Fruit fly (Drosophila melanogaster) whole organism, embryonic: ENCODE results near the gene MTF-1.

Source experiments
- BEAF-32 ChIP-seq: fragments of 200-800 bp; sonication (Bioruptor generic); optimal IDR thresholded peaks from 3 replicates; lab custom pipeline; 2017; ENCODE audit warnings: missing biosample characterization, missing genetic modification characterization, mild to moderate bottlenecking, moderate library complexity, missing genetic modification reagents
- Bdp1 ChIP-seq: fragments of 200-800 bp; sonication (Bioruptor generic); optimal IDR thresholded peaks from 3 replicates; lab custom pipeline; 2016; ENCODE audit warnings: missing biosample characterization, missing genetic modification characterization
- CG10462 ChIP-seq: fragments of 200-800 bp; sonication (Bioruptor generic); optimal IDR thresholded peaks from 2 replicates; lab custom pipeline; 2016; ENCODE audit warnings: missing biosample characterization, missing genetic modification characterization
- CG10654 ChIP-seq: fragments of 200-800 bp; sonication (Bioruptor generic); optimal IDR thresholded peaks from 2 replicates; lab custom pipeline; 2016; ENCODE audit warnings: missing biosample characterization, missing genetic modification characterization
- CG11093 ChIP-seq: fragments of 200-800 bp; sonication (Bioruptor generic); IDR thresholded peaks from 3 replicates; pipeline ENCODE4 v1.3.6; 2022; ENCODE audit warnings: missing biosample characterization, missing genetic modification characterization
- CG11696 ChIP-seq: fragments of 200-800 bp; sonication (Bioruptor generic); IDR thresholded peaks from 2 replicates; pipeline ENCODE4 v1.3.6; 2022; ENCODE audit warnings: missing biosample characterization, missing genetic modification characterization
- CG12236 ChIP-seq: fragments of 200-800 bp; sonication (Bioruptor generic); optimal IDR thresholded peaks from 2 replicates; lab custom pipeline; 2016; ENCODE audit warnings: missing biosample characterization, missing genetic modification characterization
- CG15601 ChIP-seq: fragments of 200-800 bp; sonication (Bioruptor generic); optimal IDR thresholded peaks from 3 replicates; lab custom pipeline; 2019; ENCODE audit warnings: missing biosample characterization, mild to moderate bottlenecking, missing genetic modification characterization, moderate library complexity
- CG17359 ChIP-seq: fragments of 200-800 bp; sonication (Bioruptor generic); optimal IDR thresholded peaks from 3 replicates; lab custom pipeline; 2018; ENCODE audit warnings: missing biosample characterization, mild to moderate bottlenecking, missing genetic modification characterization, moderate library complexity
- CG17829 ChIP-seq: fragments of 200-800 bp; optimal IDR thresholded peaks from 2 replicates; lab custom pipeline; 2019; ENCODE audit warnings: missing biosample characterization, mild to moderate bottlenecking, missing genetic modification characterization, moderate library complexity
- CG1792 ChIP-seq: fragments of 200-800 bp; sonication (Bioruptor generic); optimal IDR thresholded peaks from 2 replicates; lab custom pipeline; 2016; ENCODE audit warnings: missing biosample characterization, missing genetic modification characterization
- CG32767 ChIP-seq: fragments of 200-800 bp; sonication (Bioruptor generic); IDR thresholded peaks from 2 replicates; pipeline ENCODE4 v1.3.6; 2022; ENCODE audit warnings: missing biosample characterization, missing genetic modification characterization
- CG4328 ChIP-seq: fragments of 200-800 bp; sonication (Bioruptor generic); optimal IDR thresholded peaks from 3 replicates; lab custom pipeline; 2017; ENCODE audit warnings: missing biosample characterization, missing genetic modification reagents, missing genetic modification characterization
- CG4854 ChIP-seq: fragments of 200-800 bp; sonication (Bioruptor generic); optimal IDR thresholded peaks from 2 replicates; lab custom pipeline; 2016; ENCODE audit warnings: missing biosample characterization, missing genetic modification characterization, inconsistent platforms
- CG6791 ChIP-seq: fragments of 200-800 bp; sonication (Bioruptor generic); IDR thresholded peaks from 3 replicates; pipeline ENCODE4 v1.3.6; 2022; ENCODE audit warnings: missing biosample characterization, missing genetic modification characterization; ENCODE audit not compliant: partially characterized antibody
- CG6813 ChIP-seq: fragments of 200-800 bp; sonication (Bioruptor generic); optimal IDR thresholded peaks from 2 replicates; lab custom pipeline; 2017; ENCODE audit warnings: missing biosample characterization, missing genetic modification characterization, mild to moderate bottlenecking, moderate library complexity, missing genetic modification reagents
- CG7987 ChIP-seq: fragments of 200-800 bp; sonication (Bioruptor generic); optimal IDR thresholded peaks from 2 replicates; lab custom pipeline; 2018; ENCODE audit warnings: missing biosample characterization, mild to moderate bottlenecking, missing genetic modification characterization, moderate library complexity
- CG8359 ChIP-seq: fragments of 200-800 bp; sonication (Bioruptor generic); optimal IDR thresholded peaks from 2 replicates; lab custom pipeline; 2017; ENCODE audit warnings: missing biosample characterization, mild to moderate bottlenecking, missing genetic modification characterization, borderline replicate concordance
- CG9437 ChIP-seq: fragments of 200-800 bp; sonication (Bioruptor generic); optimal IDR thresholded peaks from 2 replicates; lab custom pipeline; 2018; ENCODE audit warnings: missing biosample characterization, mild to moderate bottlenecking, missing genetic modification characterization
- CG9609 ChIP-seq: fragments of 200-800 bp; sonication (Bioruptor generic); optimal IDR thresholded peaks from 3 replicates; lab custom pipeline; 2016; ENCODE audit warnings: missing biosample characterization, missing genetic modification characterization
- Dad ChIP-seq: fragments of 200-800 bp; sonication (Bioruptor generic); optimal IDR thresholded peaks from 3 replicates; lab custom pipeline; 2016; ENCODE audit warnings: missing biosample characterization, missing genetic modification characterization
- E2f2 ChIP-seq: fragments of 200-800 bp; sonication (Bioruptor generic); IDR thresholded peaks from 2 replicates; pipeline ENCODE4 v1.3.6; 2022; ENCODE audit warnings: missing biosample characterization, missing genetic modification characterization
- Fer1 ChIP-seq: fragments of 200-800 bp; sonication (Bioruptor generic); optimal IDR thresholded peaks from 2 replicates; lab custom pipeline; 2017; ENCODE audit warnings: missing biosample characterization, mild to moderate bottlenecking, missing genetic modification characterization
- Gug ChIP-seq: fragments of 200-800 bp; sonication (Bioruptor generic); IDR thresholded peaks from 4 replicates; pipeline ENCODE4 v1.3.6; 2022; ENCODE audit warnings: missing biosample characterization, missing genetic modification characterization
- HmgZ ChIP-seq: fragments of 200-800 bp; sonication (Bioruptor generic); optimal IDR thresholded peaks from 2 replicates; lab custom pipeline; 2018; ENCODE audit warnings: missing biosample characterization, mild to moderate bottlenecking, missing genetic modification characterization
- Jarid2 ChIP-seq: fragments of 200-800 bp; sonication (Bioruptor generic); optimal IDR thresholded peaks from 3 replicates; lab custom pipeline; 2017; ENCODE audit warnings: mild to moderate bottlenecking, missing biosample characterization, missing genetic modification reagents, missing genetic modification characterization
- Lhr ChIP-seq: fragments of 200-800 bp; sonication (Bioruptor generic); optimal IDR thresholded peaks from 3 replicates; lab custom pipeline; 2017; ENCODE audit warnings: mild to moderate bottlenecking, missing biosample characterization, missing genetic modification reagents, missing genetic modification characterization
- MESR4 ChIP-seq: fragments of 200-800 bp; sonication (Bioruptor generic); optimal IDR thresholded peaks from 2 replicates; lab custom pipeline; 2018; ENCODE audit warnings: missing biosample characterization, mild to moderate bottlenecking, missing genetic modification characterization, moderate library complexity
- Myb ChIP-seq: fragments of 200-800 bp; sonication (Bioruptor generic); optimal IDR thresholded peaks from 2 replicates; lab custom pipeline; 2016; ENCODE audit warnings: missing biosample characterization, missing genetic modification characterization
- Nf-YB ChIP-seq: fragments of 200-800 bp; sonication (Bioruptor generic); optimal IDR thresholded peaks from 3 replicates; lab custom pipeline; 2019; ENCODE audit warnings: missing biosample characterization, mild to moderate bottlenecking, missing genetic modification characterization, moderate library complexity
- Opbp ChIP-seq: fragments of 200-800 bp; sonication (Bioruptor generic); IDR thresholded peaks from 3 replicates; pipeline ENCODE4 v1.3.6; 2022; ENCODE audit warnings: missing biosample characterization, missing genetic modification characterization; ENCODE audit not compliant: partially characterized antibody
- Stat92E ChIP-seq, 3 experiments: fragments of >200 bp in 2 of 3; fragments of 200-800 bp in 1 of 3; sonication (Bioruptor generic) in 1 of 3; optimal IDR thresholded peaks; 2 replicates each; lab custom pipeline; 2017 to 2019; ENCODE audit warnings: missing biosample characterization in 3 of 3, missing genetic modification characterization in 3 of 3, mild to moderate bottlenecking in 1 of 3, moderate library complexity in 1 of 3
- ara ChIP-seq: fragments of 200-800 bp; sonication (Bioruptor generic); IDR thresholded peaks from 2 replicates; pipeline ENCODE4 v1.3.6; 2022; ENCODE audit warnings: missing biosample characterization, missing genetic modification characterization
- ash1 ChIP-seq: fragments of 200-800 bp; sonication (Bioruptor generic); optimal IDR thresholded peaks from 2 replicates; lab custom pipeline; 2018; ENCODE audit warnings: missing biosample characterization, mild to moderate bottlenecking, missing genetic modification characterization
- bab2 ChIP-seq: fragments of 200-800 bp; sonication (Bioruptor generic); optimal IDR thresholded peaks from 2 replicates; lab custom pipeline; 2016; ENCODE audit warnings: missing biosample characterization, missing genetic modification characterization
- crc ChIP-seq: fragments of 200-800 bp; sonication (Bioruptor generic); optimal IDR thresholded peaks from 2 replicates; lab custom pipeline; 2016; ENCODE audit warnings: missing biosample characterization, missing genetic modification characterization
- emc ChIP-seq: fragments of 200-800 bp; sonication (Bioruptor generic); optimal IDR thresholded peaks from 2 replicates; lab custom pipeline; 2016; ENCODE audit warnings: missing biosample characterization, missing genetic modification characterization
- ewg ChIP-seq: fragments of 200-800 bp; sonication (Bioruptor generic); optimal IDR thresholded peaks from 3 replicates; lab custom pipeline; 2017; ENCODE audit warnings: mild to moderate bottlenecking, missing biosample characterization, missing genetic modification reagents, missing genetic modification characterization
- eyg ChIP-seq: fragments of 200-800 bp; sonication (Bioruptor generic); optimal IDR thresholded peaks from 3 replicates; lab custom pipeline; 2016; ENCODE audit warnings: missing biosample characterization, missing genetic modification characterization
- h ChIP-seq: fragments of >200 bp; optimal IDR thresholded peaks from 2 replicates; lab custom pipeline; 2017
- her ChIP-seq: fragments of 200-800 bp; sonication (Bioruptor generic); optimal IDR thresholded peaks from 2 replicates; lab custom pipeline; 2016; ENCODE audit warnings: missing biosample characterization, missing genetic modification characterization
- kay ChIP-seq: fragments of 200-800 bp; sonication (Bioruptor generic); optimal IDR thresholded peaks from 2 replicates; lab custom pipeline; 2016; ENCODE audit warnings: missing biosample characterization, missing genetic modification characterization
- maf-S ChIP-seq: fragments of 200-800 bp; sonication (Bioruptor generic); optimal IDR thresholded peaks from 2 replicates; lab custom pipeline; 2016; ENCODE audit warnings: missing biosample characterization, missing genetic modification characterization
- mld ChIP-seq: fragments of 200-800 bp; sonication (Bioruptor generic); IDR thresholded peaks from 3 replicates; pipeline ENCODE4 v1.3.6; 2022; ENCODE audit warnings: missing biosample characterization, missing genetic modification characterization; ENCODE audit not compliant: partially characterized antibody
- nau ChIP-seq: fragments of 200-800 bp; sonication (Bioruptor generic); optimal IDR thresholded peaks from 3 replicates; lab custom pipeline; 2017; ENCODE audit warnings: missing biosample characterization, mild to moderate bottlenecking, missing genetic modification characterization, missing genetic modification reagents
- pfk ChIP-seq: fragments of 200-800 bp; sonication (Bioruptor generic); optimal IDR thresholded peaks from 2 replicates; lab custom pipeline; 2018; ENCODE audit warnings: missing biosample characterization, mild to moderate bottlenecking, missing genetic modification characterization, moderate library complexity
- ranshi ChIP-seq: fragments of 200-800 bp; sonication (Bioruptor generic); IDR thresholded peaks from 2 replicates; pipeline ENCODE4 v1.3.6; 2022; ENCODE audit warnings: missing biosample characterization, missing genetic modification characterization
- ssp ChIP-seq: fragments of 200-800 bp; sonication (Bioruptor generic); IDR thresholded peaks from 2 replicates; pipeline ENCODE4 v1.3.6; 2022; ENCODE audit warnings: missing biosample characterization, missing genetic modification characterization
- tup ChIP-seq: fragments of 200-800 bp; sonication (Bioruptor generic); optimal IDR thresholded peaks from 2 replicates; lab custom pipeline; 2016; ENCODE audit warnings: missing biosample characterization, mild to moderate bottlenecking, missing genetic modification characterization, moderate library complexity
- unc-4 ChIP-seq: fragments of 200-800 bp; sonication (Bioruptor generic); IDR thresholded peaks from 2 replicates; pipeline ENCODE4 v1.3.6; 2022; ENCODE audit warnings: missing biosample characterization, missing genetic modification characterization; ENCODE audit not compliant: partially characterized antibody

Gene MTF-1

DNA sequence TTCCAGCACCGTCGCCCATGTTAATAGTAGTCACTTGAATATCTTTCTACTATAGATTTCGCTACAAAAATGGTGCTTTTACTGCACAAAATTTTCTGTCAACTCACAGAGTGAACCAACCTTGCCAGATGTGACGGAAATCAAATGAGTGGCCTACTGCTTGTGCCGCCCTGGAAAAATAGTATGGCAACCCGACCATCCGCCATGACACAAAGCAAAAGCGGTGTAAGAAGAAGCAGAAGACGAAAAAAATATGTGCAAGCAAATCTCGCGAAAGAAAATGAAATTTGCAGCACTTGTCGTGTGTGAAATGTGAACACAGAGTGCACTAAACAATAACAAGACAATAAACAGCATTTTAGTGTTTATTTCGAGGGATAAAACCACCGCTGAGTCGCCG lies 46.7 kb downstream of the MTF-1 start, which contains the start of the genes Uch-L5 and Jarid2 (continued):
- peak; percentile 96 for TF ChIP-seq MESR4 (GFP tag; lab: Kevin White, UChicago)
- 0 out of 2 replicates have a peak, but pooled peaks have one; percentile 17 for TF ChIP-seq unc-4 (GFP tag; lab: Robert Waterston, UW)
- no peak for TF ChIP-seq CG12236 (GFP tag; lab: Kevin White, UChicago)
- TF ChIP-seq BEAF-32 (GFP tag; lab: Kevin White, UChicago): peak; percentile 50
- no peak for TF ChIP-seq CG11696 (GFP tag; lab: Robert Waterston, UW)
- no peak for TF ChIP-seq CG9437 (GFP tag; lab: Kevin White, UChicago)
- peak; percentile 51 for TF ChIP-seq kay
- TF ChIP-seq CG1792 (GFP tag; lab: Kevin White, UChicago): no peak
- TF ChIP-seq CG17829 (tag; lab: Kevin White, UChicago): peak; percentile 72
- TF ChIP-seq emc: peak; percentile 34
- TF ChIP-seq CG11093 (GFP tag; lab: Robert Waterston, UW): no peak
- TF ChIP-seq CG6813 (GFP tag; lab: Kevin White, UChicago): no peak
- no peak for TF ChIP-seq ssp
- TF ChIP-seq ara (GFP tag; lab: Robert Waterston, UW): peak; percentile 41; the same call in 1 of the 2 replicates
- peak; percentile 60 for TF ChIP-seq E2f2
- TF ChIP-seq Lhr: peak; percentile 60
- peak; percentile 24 for TF ChIP-seq Bdp1 (GFP tag; lab: Kevin White, UChicago)
- TF ChIP-seq CG7987: peak; percentile 72
- TF ChIP-seq Opbp (GFP tag; lab: Robert Waterston, UW): peak; percentile 69
- no peak for TF ChIP-seq CG10462 (GFP tag; lab: Kevin White, UChicago)
- peak; percentile 44 for TF ChIP-seq Fer1 (GFP tag; lab: Kevin White, UChicago)
- TF ChIP-seq eyg (GFP tag; lab: Kevin White, UChicago): peak; percentile 5
- no peak for TF ChIP-seq Jarid2 (GFP tag; lab: Kevin White, UChicago)
- peak; percentile 39 for TF ChIP-seq crc (GFP tag; lab: Kevin White, UChicago)
- peak; percentile 22 for TF ChIP-seq CG15601
- TF ChIP-seq CG17359 (tag; lab: Kevin White, UChicago): peak; percentile 11
- TF ChIP-seq pfk (GFP tag; lab: Kevin White, UChicago): peak; percentile 52
- TF ChIP-seq Dad (GFP tag; lab: Kevin White, UChicago): peak; percentile 51
- TF ChIP-seq her (GFP tag; lab: Kevin White, UChicago): peak; percentile 79
- peak; percentile 63 for TF ChIP-seq Myb (GFP tag; lab: Kevin White, UChicago)
- TF ChIP-seq maf-S: peak; percentile 68
- no peak for TF ChIP-seq CG32767 (GFP tag; lab: Robert Waterston, UW)
- TF ChIP-seq h (lab: Kevin White, UChicago): no peak
- TF ChIP-seq tup (GFP tag; lab: Kevin White, UChicago): no peak
- TF ChIP-seq Stat92E (GFP tag; optimal IDR thresholded peaks at IDR 0.05; lab: Kevin White, UChicago): peak in 1 of 3 experiments; percentile 42
- peak; percentile 25 for TF ChIP-seq CG9609 (GFP tag; lab: Kevin White, UChicago)
- TF ChIP-seq bab2 (GFP tag; lab: Kevin White, UChicago): peak; percentile 15
- peak; percentile 17 for TF ChIP-seq CG4854 (GFP tag; lab: Kevin White, UChicago)
- no peak for TF ChIP-seq CG8359
- no peak for TF ChIP-seq nau (GFP tag; lab: Kevin White, UChicago)
- TF ChIP-seq CG4328 (GFP tag; lab: Kevin White, UChicago): no peak
- TF ChIP-seq mld (GFP tag; lab: Robert Waterston, UW): no peak; the same call in 2 of the 3 replicates
- peak; percentile 41; the same call in 1 of the 4 replicates for TF ChIP-seq Gug
- peak; percentile 63 for TF ChIP-seq HmgZ (tag; lab: Kevin White, UChicago)
- TF ChIP-seq ranshi (GFP tag; lab: Robert Waterston, UW): peak; percentile 37; the same call in 1 of the 2 replicates
- TF ChIP-seq CG10654 (GFP tag; lab: Kevin White, UChicago): peak; percentile 57
- peak; percentile 49 for TF ChIP-seq ewg (GFP tag; lab: Kevin White, UChicago)
- peak; percentile 48 for TF ChIP-seq Nf-YB (GFP tag; lab: Kevin White, UChicago)
- TF ChIP-seq CG6791 (GFP tag; lab: Robert Waterston, UW): peak; percentile 38; the same call in 1 of the 3 replicates
- peak; percentile 46 for TF ChIP-seq ash1
